Worm (Caenorhabditis elegans) whole organism, L2 larva: ENCODE results near the gene phlp-2.

Source experiments
- C34F6.9 ChIP-seq: fragments of 150-350 bp; optimal IDR thresholded peaks from 2 replicates; lab custom pipeline; 2014; ENCODE audit warnings: missing biosample characterization, missing genetic modification characterization
- R02D3.7 ChIP-seq: fragments of 150-350 bp; optimal IDR thresholded peaks from 2 replicates; lab custom pipeline; 2014; ENCODE audit warnings: missing biosample characterization, missing genetic modification characterization
- Y55F3AM.14 ChIP-seq: fragments of 200-800 bp; sonication (Bioruptor generic); optimal IDR thresholded peaks from 2 replicates; lab custom pipeline; 2018; ENCODE audit warnings: mild to moderate bottlenecking, missing genetic modification characterization, missing compliant biosample characterization
- ZK546.5 ChIP-seq: sonication (generic microtip); optimal IDR thresholded peaks from 2 replicates; lab custom pipeline; 2017; ENCODE audit warnings: missing biosample characterization, missing genetic modification characterization
- alr-1 ChIP-seq: fragments of 150-350 bp; optimal IDR thresholded peaks from 2 replicates; lab custom pipeline; 2014; ENCODE audit warnings: missing biosample characterization, missing genetic modification characterization
- blmp-1 ChIP-seq: sonication (generic microtip); optimal IDR thresholded peaks from 2 replicates; lab custom pipeline; 2017; ENCODE audit warnings: missing genetic modification characterization, mild to moderate bottlenecking, missing compliant biosample characterization, antibody characterized with exemption, moderate library complexity; ENCODE audit not compliant: insufficient read depth
- ceh-82 ChIP-seq: fragments of 150-350 bp; optimal IDR thresholded peaks from 2 replicates; lab custom pipeline; 2014; ENCODE audit warnings: missing biosample characterization, missing genetic modification characterization
- dmd-4 ChIP-seq: sonication (generic microtip); optimal IDR thresholded peaks from 2 replicates; lab custom pipeline; 2017; ENCODE audit warnings: missing biosample characterization, missing genetic modification characterization
- egl-27 ChIP-seq: sonication (generic microtip); optimal IDR thresholded peaks from 3 replicates; lab custom pipeline; 2017; ENCODE audit warnings: missing biosample characterization, missing genetic modification reagents, missing genetic modification characterization
- elt-1 ChIP-seq: fragments of 150-350 bp; optimal IDR thresholded peaks from 2 replicates; lab custom pipeline; 2014; ENCODE audit warnings: missing biosample characterization, missing genetic modification characterization
- fos-1 ChIP-seq: fragments of 150-350 bp; optimal IDR thresholded peaks from 2 replicates; lab custom pipeline; 2014; ENCODE audit warnings: missing biosample characterization, missing genetic modification characterization
- gmeb-1 ChIP-seq: fragments of 150-350 bp; optimal IDR thresholded peaks from 2 replicates; lab custom pipeline; 2014; ENCODE audit warnings: missing biosample characterization, missing genetic modification characterization
- lin-11 ChIP-seq: fragments of 150-350 bp; sonication (generic microtip); optimal IDR thresholded peaks from 2 replicates; lab custom pipeline; 2014; ENCODE audit warnings: missing biosample characterization, missing genetic modification characterization, inconsistent platforms, mixed read lengths
- lin-13 ChIP-seq: fragments of 150-350 bp; optimal IDR thresholded peaks from 2 replicates; lab custom pipeline; 2014; ENCODE audit warnings: missing biosample characterization, missing genetic modification reagents, missing genetic modification characterization
- lin-39 ChIP-seq: fragments of 150-350 bp; optimal IDR thresholded peaks from 2 replicates; lab custom pipeline; 2014; ENCODE audit warnings: missing biosample characterization, missing genetic modification reagents, missing genetic modification characterization
- lsy-2 ChIP-seq, 2 experiments: fragments of 150-350 bp in 1 of 2; sonication (generic microtip) in 1 of 2; optimal IDR thresholded peaks; 2 replicates each; lab custom pipeline; 2014 to 2017; ENCODE audit warnings: missing biosample characterization in 2 of 2, missing genetic modification characterization in 2 of 2
- mab-5 ChIP-seq: fragments of 150-350 bp; optimal IDR thresholded peaks from 2 replicates; lab custom pipeline; 2014; ENCODE audit warnings: missing biosample characterization, missing genetic modification characterization
- mbf-1 ChIP-seq: sonication (generic microtip); optimal IDR thresholded peaks from 2 replicates; lab custom pipeline; 2017; ENCODE audit warnings: missing biosample characterization, missing genetic modification characterization
- nhr-10 ChIP-seq: sonication (generic microtip); optimal IDR thresholded peaks from 2 replicates; lab custom pipeline; 2017; ENCODE audit warnings: missing biosample characterization, missing genetic modification characterization
- nhr-11 ChIP-seq: fragments of 150-350 bp; optimal IDR thresholded peaks from 2 replicates; lab custom pipeline; 2014; ENCODE audit warnings: missing biosample characterization, missing genetic modification characterization
- nhr-12 ChIP-seq: fragments of 150-350 bp; optimal IDR thresholded peaks from 2 replicates; lab custom pipeline; 2014; ENCODE audit warnings: missing biosample characterization, missing genetic modification characterization
- nhr-129 ChIP-seq: fragments of 150-350 bp; optimal IDR thresholded peaks from 2 replicates; lab custom pipeline; 2014; ENCODE audit warnings: missing biosample characterization, missing genetic modification characterization
- nhr-21 ChIP-seq: fragments of 150-350 bp; optimal IDR thresholded peaks from 2 replicates; lab custom pipeline; 2014; ENCODE audit warnings: missing biosample characterization, missing genetic modification characterization
- nhr-23 ChIP-seq: fragments of 150-350 bp; optimal IDR thresholded peaks from 2 replicates; lab custom pipeline; 2014; ENCODE audit warnings: missing biosample characterization, missing genetic modification reagents, missing genetic modification characterization
- nhr-237 ChIP-seq: fragments of 150-350 bp; optimal IDR thresholded peaks from 2 replicates; lab custom pipeline; 2014; ENCODE audit warnings: missing biosample characterization, missing genetic modification characterization
- nhr-25 ChIP-seq: fragments of 150-350 bp; sonication (generic microtip); optimal IDR thresholded peaks from 3 replicates; lab custom pipeline; 2014; ENCODE audit warnings: missing biosample characterization, missing genetic modification characterization
- nhr-6 ChIP-seq: fragments of 150-350 bp; optimal IDR thresholded peaks from 2 replicates; lab custom pipeline; 2014; ENCODE audit warnings: missing biosample characterization, missing genetic modification characterization
- nhr-77 ChIP-seq: fragments of 150-350 bp; optimal IDR thresholded peaks from 2 replicates; lab custom pipeline; 2014; ENCODE audit warnings: missing biosample characterization, missing genetic modification characterization
- peb-1 ChIP-seq: fragments of 150-350 bp; optimal IDR thresholded peaks from 2 replicates; lab custom pipeline; 2014; ENCODE audit warnings: missing biosample characterization, missing genetic modification characterization
- skn-1 ChIP-seq: sonication (generic microtip); optimal IDR thresholded peaks from 2 replicates; lab custom pipeline; 2017; ENCODE audit warnings: missing biosample characterization, missing genetic modification characterization
- sma-9 ChIP-seq, 2 experiments: fragments of 150-350 bp in 1 of 2; sonication (generic microtip) in 1 of 2; optimal IDR thresholded peaks; 2 replicates each; lab custom pipeline; 2014 to 2016; ENCODE audit warnings: missing genetic modification characterization in 2 of 2, mild to moderate bottlenecking in 1 of 2, missing biosample characterization in 1 of 2, missing compliant biosample characterization in 1 of 2, missing genetic modification reagents in 1 of 2, moderate library complexity in 1 of 2
- snpc-4 ChIP-seq: fragments of 150-350 bp; optimal IDR thresholded peaks from 2 replicates; lab custom pipeline; 2014; ENCODE audit warnings: missing biosample characterization, missing genetic modification characterization
- unc-39 ChIP-seq: fragments of 150-350 bp; optimal IDR thresholded peaks from 2 replicates; lab custom pipeline; 2014; ENCODE audit warnings: missing biosample characterization, missing genetic modification characterization

The phlp-2 gene

DNA sequence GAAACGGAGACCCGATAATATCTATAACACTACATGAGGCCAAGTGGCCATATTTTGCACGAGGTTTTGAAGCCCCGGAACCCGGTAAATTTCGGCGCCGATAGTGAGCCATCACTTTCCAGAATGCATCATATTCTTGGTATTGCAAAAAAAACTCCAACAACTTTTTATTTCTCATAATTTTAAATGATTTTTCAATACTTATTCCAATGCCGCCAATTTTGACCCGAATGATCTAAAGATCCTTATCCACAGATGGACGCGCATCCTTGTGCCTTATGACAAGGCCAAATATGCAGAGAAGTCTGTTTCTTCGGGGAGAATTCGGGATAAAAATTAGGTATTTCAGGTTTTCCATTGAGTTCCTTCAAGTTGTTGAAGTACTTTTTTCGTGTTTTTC is 31.9 kb downstream of the phlp-2 start:
- TF ChIP-seq lin-13 (GFP tag; lab: Kevin White, UChicago), result no peak
- no peak for TF ChIP-seq fos-1 (tag; lab: Kevin White, UChicago)
- no peak for TF ChIP-seq sma-9 (GFP tag; optimal IDR thresholded peaks at IDR 0.05; lab: Kevin White, UChicago)
- TF ChIP-seq sma-9 (tag; optimal IDR thresholded peaks at IDR 0.05; lab: Kevin White, UChicago), result no peak
- no peak for TF ChIP-seq alr-1 (tag; lab: Kevin White, UChicago)
- no peak for TF ChIP-seq mab-5 (tag; lab: Kevin White, UChicago)
- TF ChIP-seq lsy-2 (tag; optimal IDR thresholded peaks at IDR 0.05; lab: Kevin White, UChicago), result no peak
- TF ChIP-seq nhr-21 (tag; lab: Kevin White, UChicago), result no peak
- no peak for TF ChIP-seq snpc-4 (tag; lab: Kevin White, UChicago)
- no peak for TF ChIP-seq lin-39
- TF ChIP-seq nhr-10 (tag; lab: Kevin White, UChicago), result no peak
- TF ChIP-seq Y55F3AM.14, result no peak
- no peak for TF ChIP-seq nhr-23 (tag; lab: Kevin White, UChicago)
- TF ChIP-seq nhr-12 (tag; lab: Kevin White, UChicago), result no peak
- TF ChIP-seq nhr-6 (tag; lab: Kevin White, UChicago), result no peak
- TF ChIP-seq ceh-82 (tag; lab: Kevin White, UChicago), result no peak
- no peak for TF ChIP-seq blmp-1 (tag; lab: Kevin White, UChicago)
- no peak for TF ChIP-seq nhr-25 (tag; lab: Kevin White, UChicago)
- TF ChIP-seq elt-1 (tag; lab: Kevin White, UChicago), result no peak
- TF ChIP-seq peb-1, result no peak
- no peak for TF ChIP-seq skn-1 (tag; lab: Kevin White, UChicago)

ce11 chrIII:4242225-4242862 is 33.1 kb downstream of the phlp-2 start, which contains the start of gene F43C1.7:
TSS of gene F43C1.7 (minus strand) at chrIII:4242575.
- no peak for TF ChIP-seq mbf-1 (tag; lab: Kevin White, UChicago)
- peak; percentile 64 for TF ChIP-seq nhr-129 (tag; lab: Kevin White, UChicago)
- TF ChIP-seq lsy-2 (tag; optimal IDR thresholded peaks at IDR 0.05; lab: Kevin White, UChicago), result no peak

DNA sequence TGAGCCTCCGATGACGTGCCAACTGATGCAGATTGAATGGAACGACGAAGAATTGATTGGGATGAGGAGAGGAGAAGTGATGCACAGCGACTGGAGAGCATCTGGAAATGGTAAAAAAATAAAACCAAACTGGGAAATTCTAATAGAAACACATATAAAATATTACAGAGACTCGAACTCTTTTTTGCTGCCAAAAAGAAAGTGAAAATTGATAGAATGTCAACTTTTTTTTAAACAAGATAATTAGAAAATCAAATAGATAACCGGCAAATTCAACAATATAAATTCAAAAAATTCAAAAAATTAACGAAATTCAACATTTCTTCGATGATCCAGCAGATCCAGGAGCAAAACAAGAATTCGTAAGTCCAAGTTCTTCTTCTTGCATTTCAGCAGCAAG is 34.2 kb downstream of the phlp-2 start, which contains the start of gene mrpl-21:
TSS of gene mrpl-21 (minus strand) at position 101 of the 400 bp plus-strand sequence.
- TF ChIP-seq egl-27 (tag; lab: Kevin White, UChicago) (no peak), nhr-12 (tag; lab: Kevin White, UChicago) (no peak), lin-39 (no peak), mbf-1 (tag; lab: Kevin White, UChicago) (no peak), snpc-4 (tag; lab: Kevin White, UChicago) (no peak)

ce11 chrIII:4244285-4244684 is 35.0 kb downstream of the phlp-2 start, which contains the start of gene zhit-2:
TSS of gene zhit-2 (minus strand) at chrIII:4244385.
- TF ChIP-seq ZK546.5 (tag; lab: Kevin White, UChicago) (no peak), nhr-23 (tag; lab: Kevin White, UChicago) (no peak), peb-1 (no peak)

DNA sequence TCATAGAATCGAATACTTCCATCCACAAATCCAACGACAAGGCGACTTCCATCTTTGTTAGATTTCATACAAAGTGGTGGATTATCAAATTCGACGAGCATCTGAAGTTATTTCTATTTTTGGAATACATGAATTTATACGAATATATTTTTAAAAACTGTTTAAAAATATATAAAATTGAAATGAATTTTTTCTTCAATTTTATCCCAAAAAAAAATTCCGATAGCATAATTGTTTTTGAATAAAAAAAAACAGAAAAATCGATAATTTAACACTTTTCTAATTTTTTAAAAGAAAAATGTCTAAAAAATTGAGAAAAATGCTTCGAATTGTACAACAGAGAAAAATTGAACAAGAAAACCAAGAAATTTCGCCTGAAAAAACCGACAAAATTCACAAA is 38.3 kb downstream of the phlp-2 start, which contains the start of gene Y44F5A.1:
TSS of gene Y44F5A.1 (minus strand) at position 101 of the 400 bp plus-strand sequence.
- TF ChIP-seq lin-11 (tag; lab: Kevin White, UChicago) (no peak), nhr-77 (tag; lab: Kevin White, UChicago) (no peak), nhr-129 (tag; lab: Kevin White, UChicago) (no peak), dmd-4 (tag; lab: Kevin White, UChicago) (no peak), nhr-11 (tag; lab: Kevin White, UChicago) (no peak), unc-39 (tag; lab: Kevin White, UChicago) (no peak), R02D3.7 (tag; lab: Kevin White, UChicago) (no peak)

DNA sequence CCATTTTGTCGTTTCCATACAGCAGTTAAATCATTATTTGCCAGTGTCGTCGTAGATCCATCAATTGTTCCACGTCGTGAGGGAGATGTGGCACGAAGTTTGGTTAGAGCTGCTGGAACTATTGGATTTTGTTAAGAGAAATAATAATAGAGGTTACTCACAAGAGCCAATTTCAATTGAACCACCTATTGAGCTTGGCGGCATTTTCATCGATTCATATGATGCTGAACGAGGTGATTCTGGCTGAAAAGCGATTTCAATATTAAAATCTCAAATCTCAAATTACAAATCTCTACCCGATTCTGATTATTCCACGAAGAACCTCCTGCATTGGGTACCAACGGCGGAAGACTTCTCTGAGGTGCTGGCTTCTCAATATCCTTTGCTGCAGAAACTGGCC is 48.6 kb downstream of the phlp-2 start:
- TF ChIP-seq C34F6.9 (no peak), gmeb-1 (no peak), nhr-21 (tag; lab: Kevin White, UChicago) (no peak), nhr-12 (tag; lab: Kevin White, UChicago) (no peak), egl-27 (tag; lab: Kevin White, UChicago) (no peak), nhr-237 (tag; lab: Kevin White, UChicago) (no peak)
